Worm (Caenorhabditis elegans) whole organism, early embryonic: ENCODE results near the gene hsp-110.

ENCODE experiments used
- B0310.2 ChIP-seq: sonication (generic microtip); optimal IDR thresholded peaks from 2 replicates; lab custom pipeline; 2016; ENCODE audit warnings: mild to moderate bottlenecking, missing genetic modification characterization, missing compliant biosample characterization
- flt-1 ChIP-seq: fragments of 200-800 bp; sonication (Bioruptor generic); IDR thresholded peaks from 2 replicates; pipeline ENCODE4 v1.3.6; 2022; ENCODE audit warnings: missing genetic modification characterization, missing compliant biosample characterization
- hnd-1 ChIP-seq: sonication (generic microtip); optimal IDR thresholded peaks from 2 replicates; lab custom pipeline; 2016; ENCODE audit warnings: missing genetic modification characterization, missing compliant biosample characterization
- sea-1 ChIP-seq: fragments of 200-800 bp; sonication (Bioruptor generic); conservative IDR thresholded peaks from 2 replicates; pipeline ENCODE4 v1.3.6; 2022; ENCODE audit warnings: missing genetic modification characterization, missing compliant biosample characterization
- tbx-11 ChIP-seq: fragments of 200-800 bp; sonication (Bioruptor generic); IDR thresholded peaks from 2 replicates; pipeline ENCODE4 v1.3.6; 2022; ENCODE audit warnings: missing genetic modification characterization, missing compliant biosample characterization

DNA sequence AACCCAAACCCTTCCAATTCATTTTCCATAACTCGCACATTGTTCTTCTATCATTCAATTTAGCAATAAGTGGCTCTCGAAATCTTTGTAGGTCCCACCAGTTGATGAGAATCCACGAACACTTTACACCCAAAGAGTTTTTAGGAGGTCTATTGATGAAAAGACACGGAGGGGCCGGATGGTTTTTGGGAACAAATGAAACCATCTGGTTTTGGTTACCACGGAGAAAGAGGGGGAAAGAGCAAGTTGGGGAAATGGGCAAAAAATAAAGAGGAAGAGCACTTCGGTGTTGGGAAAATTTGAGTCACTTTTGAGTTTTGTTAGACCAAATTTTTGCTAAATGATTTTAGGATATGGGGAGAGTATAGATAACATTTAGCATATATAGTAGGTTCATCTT is 20.8 kb upstream of the hsp-110 start:
- TF ChIP-seq flt-1 (GFP tag; lab: Robert Waterston, UW) (no peak), hnd-1 (no peak), sea-1 (GFP tag; lab: Robert Waterston, UW) (no peak), B0310.2 (no peak), tbx-11 (GFP tag; lab: Robert Waterston, UW) (no peak)
